Fruit fly (Drosophila melanogaster) whole organism, larva: ENCODE results near the gene CG6567.

Source experiments
- noc ChIP-seq: fragments of 200-800 bp; sonication (Bioruptor generic); optimal IDR thresholded peaks from 3 replicates; lab custom pipeline; 2019; ENCODE audit warnings: missing biosample characterization, mild to moderate bottlenecking, missing genetic modification characterization, moderate library complexity

The CG6567 gene

dm6 chr3R:10836924-10837323 lies 17.3 kb downstream of the CG6567 start:
- no peak for TF ChIP-seq noc (tag; lab: Kevin White, UChicago)

- TF ChIP-seq noc (tag; lab: Kevin White, UChicago), result no peak
These were observed 19.4 kb downstream of the CG6567 start for dm6 chr3R:10834893-10835292.

dm6 chr3R:10832526-10833165 lies 21.6 kb downstream of the CG6567 start:
- no peak for TF ChIP-seq noc (tag; lab: Kevin White, UChicago)

dm6 chr3R:10829746-10830145 lies 24.5 kb downstream of the CG6567 start:
- no peak for TF ChIP-seq noc (tag; lab: Kevin White, UChicago)

dm6 chr3R:10828688-10829087 lies 25.6 kb downstream of the CG6567 start:
- no peak for TF ChIP-seq noc (tag; lab: Kevin White, UChicago)

dm6 chr3R:10826796-10827524 lies 27.3 kb downstream of the CG6567 start, which contains the start of gene Cad86C:
Cad86C (plus strand) TSS chr3R:10827079.
- TF ChIP-seq noc (tag; lab: Kevin White, UChicago), result no peak

- no peak for TF ChIP-seq noc (tag; lab: Kevin White, UChicago)
These were observed 39.2 kb downstream of the CG6567 start, which contains the start of the genes CG14693 and TTLL15 for dm6 chr3R:10815032-10815431. CG14693 (minus strand) TSS chr3R:10815047. TTLL15 (plus strand) TSS chr3R:10815288.

- TF ChIP-seq noc (tag; lab: Kevin White, UChicago), result no peak
These were observed 50.4 kb downstream of the CG6567 start, which contains the start of gene CG14692 for dm6 chr3R:10803855-10804254. CG14692 (minus strand) TSS chr3R:10803955.
